Worm (Caenorhabditis elegans) whole organism, L4 larva: ENCODE results near the gene T28D6.5.
A peak's percentile ranks its signal among the peaks of the same experiment; 100 is the strongest.

Experiments
- arid-1 ChIP-seq: fragments of 200-800 bp; sonication (Bioruptor generic); conservative IDR thresholded peaks from 2 replicates; pipeline ENCODE4 v1.3.6; 2022; ENCODE audit warnings: missing genetic modification reagents, missing genetic modification characterization, missing compliant biosample characterization
- ctbp-1 ChIP-seq: fragments of 200-800 bp; sonication (Bioruptor generic); IDR thresholded peaks from 2 replicates; pipeline ENCODE4 v1.3.6; 2022; ENCODE audit warnings: missing genetic modification reagents, missing genetic modification characterization, missing compliant biosample characterization
- egl-43 ChIP-seq: fragments of 200-800 bp; sonication (Bioruptor generic); IDR thresholded peaks from 2 replicates; pipeline ENCODE4 v1.3.6; 2022; ENCODE audit warnings: missing genetic modification reagents, missing genetic modification characterization, missing compliant biosample characterization
- lir-3 ChIP-seq: sonication (generic microtip); optimal IDR thresholded peaks from 2 replicates; lab custom pipeline; 2016; ENCODE audit warnings: mild to moderate bottlenecking, missing genetic modification characterization, missing compliant biosample characterization
- lsy-2 ChIP-seq, 2 experiments: fragments of 150-350 bp in 1 of 2; sonication (generic microtip) in 1 of 2; optimal IDR thresholded peaks; 2 replicates each; lab custom pipeline; 2014 to 2017; ENCODE audit warnings: missing biosample characterization in 2 of 2, missing genetic modification characterization in 2 of 2
- mxl-2 ChIP-seq: fragments of 200-800 bp; sonication (Bioruptor generic); conservative IDR thresholded peaks from 2 replicates; pipeline ENCODE4 v1.3.6; 2022; ENCODE audit warnings: missing genetic modification reagents, missing genetic modification characterization, missing compliant biosample characterization
- nhr-6 ChIP-seq: fragments of 150-350 bp; optimal IDR thresholded peaks from 2 replicates; lab custom pipeline; 2014; ENCODE audit warnings: missing biosample characterization, missing genetic modification characterization
- nhr-76 ChIP-seq: fragments of 150-350 bp; optimal IDR thresholded peaks from 2 replicates; lab custom pipeline; 2014; ENCODE audit warnings: missing biosample characterization, missing genetic modification characterization
- nhr-77 ChIP-seq: fragments of 150-350 bp; optimal IDR thresholded peaks from 2 replicates; lab custom pipeline; 2014; ENCODE audit warnings: missing biosample characterization, missing genetic modification characterization
- tag-97 ChIP-seq: fragments of 200-800 bp; sonication (Bioruptor generic); IDR thresholded peaks from 2 replicates; pipeline ENCODE4 v1.3.6; 2022; ENCODE audit warnings: missing genetic modification characterization, missing compliant biosample characterization

DNA sequence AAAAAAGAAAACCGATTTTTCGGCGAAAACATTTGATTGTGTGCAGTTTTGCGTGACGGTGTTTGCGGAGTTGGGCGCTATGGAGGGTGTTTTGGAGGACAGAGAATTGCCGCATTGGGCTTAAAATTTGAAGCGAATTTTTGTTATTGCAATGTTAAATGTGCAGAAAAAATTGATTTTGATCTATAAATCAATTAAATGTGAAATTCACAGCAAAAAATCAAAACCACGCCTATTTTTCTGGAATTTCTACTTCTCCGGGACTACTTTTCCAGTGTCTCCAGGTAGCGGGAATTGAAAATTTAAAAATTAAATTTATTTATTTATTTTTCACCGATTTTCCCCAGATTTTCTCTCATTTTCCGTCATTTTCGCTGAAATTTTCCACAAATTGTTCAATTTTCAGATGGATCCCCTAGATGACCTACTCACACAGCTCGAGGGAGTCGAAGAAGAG lies 16.3 kb upstream of the T28D6.5 start, which contains the start of gene mcm-10:
- TF ChIP-seq mxl-2 (GFP tag; lab: Robert Waterston, UW) = no peak
- peak in 1 of 2 experiments; percentile 65 for TF ChIP-seq lsy-2 (tag; optimal IDR thresholded peaks at IDR 0.05; lab: Kevin White, UChicago)
- peak; percentile 72 for TF ChIP-seq ctbp-1 (GFP tag; lab: Robert Waterston, UW)
- TF ChIP-seq egl-43 (GFP tag; lab: Robert Waterston, UW) = 0 out of 2 replicates have a peak, but pooled peaks have one; percentile 49
- no peak for TF ChIP-seq nhr-77 (tag; lab: Kevin White, UChicago)
- TF ChIP-seq nhr-6 = no peak
- TF ChIP-seq tag-97 (GFP tag; lab: Robert Waterston, UW) = no peak
- no peak for TF ChIP-seq nhr-76 (tag; lab: Kevin White, UChicago)
- no peak for TF ChIP-seq lir-3
- TF ChIP-seq arid-1 (GFP tag; lab: Robert Waterston, UW) = no peak
